Worm (Caenorhabditis elegans): ENCODE results near the gene igcm-2.
A peak's percentile ranks its signal among the peaks of the same experiment; 100 is the strongest.

igcm-2 gene

DNA sequence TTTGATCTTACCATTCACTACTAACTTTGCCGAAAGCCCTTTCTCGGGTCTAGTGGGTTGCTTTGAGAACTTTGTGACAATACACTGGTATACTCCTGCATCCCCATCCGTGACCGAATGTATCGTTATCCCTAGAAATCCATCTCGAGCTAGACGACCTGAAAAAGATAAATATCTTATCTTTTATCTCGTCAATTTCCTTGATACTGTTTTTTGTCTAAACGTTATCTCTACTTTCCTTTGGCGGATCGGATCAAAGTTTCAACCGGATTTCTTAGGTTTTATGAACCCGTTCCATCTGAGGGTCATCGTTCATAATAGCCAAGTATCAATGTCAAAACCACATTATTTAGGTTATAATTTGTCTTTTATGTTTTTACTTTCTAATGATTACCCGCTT is 6.9 kb downstream of the igcm-2 start:
- TF ChIP-seq lsy-2 (tag; optimal IDR thresholded peaks at IDR 0.05) (no peak), elt-1 (tag; optimal IDR thresholded peaks at IDR 0.05) (no peak), nhr-237 (tag; optimal IDR thresholded peaks at IDR 0.05) (no peak), snpc-4 (tag; optimal IDR thresholded peaks at IDR 0.05) (no peak), nhr-25 (tag; optimal IDR thresholded peaks at IDR 0.05) (no peak), peb-1 (tag; optimal IDR thresholded peaks at IDR 0.05) (no peak), nhr-21 (tag; optimal IDR thresholded peaks at IDR 0.05) (no peak), C34F6.9 (tag; optimal IDR thresholded peaks at IDR 0.05) (no peak), nhr-11 (tag; optimal IDR thresholded peaks at IDR 0.05) (no peak), mdl-1 (tag; optimal IDR thresholded peaks at IDR 0.05) (no peak), nhr-6 (tag; optimal IDR thresholded peaks at IDR 0.05) (no peak), nhr-77 (tag; optimal IDR thresholded peaks at IDR 0.05) (no peak), ceh-16 (tag; optimal IDR thresholded peaks at IDR 0.05) (no peak), mbf-1 (tag; optimal IDR thresholded peaks at IDR 0.05) (no peak)

DNA sequence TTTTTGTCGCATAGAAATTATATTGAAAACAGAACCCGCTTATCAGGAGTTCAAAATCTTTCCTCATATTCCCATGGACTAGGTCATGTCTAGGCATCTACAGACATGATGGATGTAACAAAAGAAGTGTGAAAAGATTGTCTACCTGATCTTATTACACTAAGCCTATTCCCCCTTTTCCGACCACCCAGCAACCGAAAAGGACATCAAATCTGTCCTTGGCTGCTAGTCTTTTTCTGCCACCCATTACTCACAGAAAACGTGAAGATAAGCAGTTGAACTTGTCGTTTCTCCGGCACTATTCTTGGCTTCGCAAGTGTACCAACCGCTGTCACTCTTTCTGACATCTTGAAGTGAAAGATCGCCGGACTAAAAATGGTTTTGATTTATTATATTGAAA is 8.5 kb downstream of the igcm-2 start:
- no peak for TF ChIP-seq snpc-4 (tag; optimal IDR thresholded peaks at IDR 0.05)
- peak; percentile 51 for TF ChIP-seq nhr-25 (tag; optimal IDR thresholded peaks at IDR 0.05)
- TF ChIP-seq mab-5 (tag; optimal IDR thresholded peaks at IDR 0.05) = no peak
- TF ChIP-seq sma-9 (GFP tag; optimal IDR thresholded peaks at IDR 0.05) = peak; percentile 25
- TF ChIP-seq sma-9 (tag; optimal IDR thresholded peaks at IDR 0.05) = no peak
- TF ChIP-seq ceh-16 (tag; optimal IDR thresholded peaks at IDR 0.05) = peak; percentile 80
- TF ChIP-seq elt-1 (tag; optimal IDR thresholded peaks at IDR 0.05) = peak; percentile 55
- TF ChIP-seq blmp-1 (tag; optimal IDR thresholded peaks at IDR 0.05; ENCODE audit: insufficient read depth) = peak; percentile 1
- TF ChIP-seq nhr-21 (tag; optimal IDR thresholded peaks at IDR 0.05) = no peak

DNA sequence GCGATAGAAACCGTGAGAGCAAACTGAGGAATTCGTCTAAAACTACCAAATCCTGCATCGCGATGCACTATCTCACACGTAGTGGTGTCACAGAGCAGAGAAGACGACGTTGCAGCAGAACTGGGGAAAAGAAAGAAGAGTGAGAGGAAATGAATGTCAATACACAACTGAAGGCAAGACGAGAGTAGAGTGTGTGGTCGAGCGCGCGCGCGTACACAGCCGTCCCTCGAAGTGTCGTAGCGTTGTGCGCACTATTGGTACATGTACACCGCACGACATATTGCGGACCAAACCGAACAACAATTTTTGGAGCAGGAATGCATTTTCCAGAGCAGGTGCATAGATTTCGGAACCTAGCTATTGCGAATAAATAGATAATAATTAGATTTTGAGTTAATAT is 13.0 kb downstream of the igcm-2 start:
- TF ChIP-seq aly-2 (tag; optimal IDR thresholded peaks at IDR 0.05) = no peak
- peak; percentile 13 for TF ChIP-seq sma-3 (GFP tag; optimal IDR thresholded peaks at IDR 0.05)
- TF ChIP-seq nhr-23 (tag; optimal IDR thresholded peaks at IDR 0.05) = no peak
- peak; percentile 36 for TF ChIP-seq nhr-21 (tag; optimal IDR thresholded peaks at IDR 0.05)
- no peak for TF ChIP-seq mdl-1 (tag; optimal IDR thresholded peaks at IDR 0.05)
- no peak for TF ChIP-seq dmd-4 (tag; optimal IDR thresholded peaks at IDR 0.05)
- no peak for TF ChIP-seq elt-3 (tag; optimal IDR thresholded peaks at IDR 0.05)
- no peak for TF ChIP-seq ZK546.5 (tag; optimal IDR thresholded peaks at IDR 0.05)
- no peak for TF ChIP-seq nhr-11 (tag; optimal IDR thresholded peaks at IDR 0.05)
- peak in 1 of 2 experiments; percentile 55 for TF ChIP-seq lsy-2 (tag; optimal IDR thresholded peaks at IDR 0.05)
- TF ChIP-seq sma-9 (GFP tag; optimal IDR thresholded peaks at IDR 0.05) = peak; percentile 54
- no peak for TF ChIP-seq sma-9 (tag; optimal IDR thresholded peaks at IDR 0.05)
- TF ChIP-seq crh-2 (tag; optimal IDR thresholded peaks at IDR 0.05) = peak; percentile 54
- TF ChIP-seq skn-1 (tag; optimal IDR thresholded peaks at IDR 0.05) = no peak
- no peak for TF ChIP-seq gmeb-1 (tag; optimal IDR thresholded peaks at IDR 0.05)
- TF ChIP-seq ceh-16 (tag; optimal IDR thresholded peaks at IDR 0.05) = peak; percentile 60
- no peak for TF ChIP-seq ztf-1 (GFP tag; conservative IDR thresholded peaks at IDR 0.05)
- TF ChIP-seq C34F6.9 (tag; optimal IDR thresholded peaks at IDR 0.05) = peak; percentile 65
- TF ChIP-seq lin-39 (tag; optimal IDR thresholded peaks at IDR 0.05) = no peak
- TF ChIP-seq blmp-1 (tag; optimal IDR thresholded peaks at IDR 0.05; ENCODE audit: insufficient read depth) = no peak
- TF ChIP-seq alr-1 (tag; optimal IDR thresholded peaks at IDR 0.05) = no peak
- peak; percentile 32 for TF ChIP-seq egl-27 (tag; optimal IDR thresholded peaks at IDR 0.05)
- no peak for TF ChIP-seq Y55F3AM.14 (GFP tag; optimal IDR thresholded peaks at IDR 0.05)
- peak; percentile 32 for TF ChIP-seq zag-1 (tag; optimal IDR thresholded peaks at IDR 0.05)
- TF ChIP-seq lin-13 (GFP tag; optimal IDR thresholded peaks at IDR 0.05) = peak; percentile 44
- TF ChIP-seq lin-11 (tag; optimal IDR thresholded peaks at IDR 0.05) = peak; percentile 78
- no peak for TF ChIP-seq ama-1 (optimal IDR thresholded peaks at IDR 0.05)
- no peak for TF ChIP-seq ztf-11 (tag; optimal IDR thresholded peaks at IDR 0.05)
- TF ChIP-seq unc-62 (GFP tag; optimal IDR thresholded peaks at IDR 0.05) = no peak
- peak; percentile 67 for TF ChIP-seq F13H6.1 (tag; optimal IDR thresholded peaks at IDR 0.05)
- TF ChIP-seq nhr-6 (tag; optimal IDR thresholded peaks at IDR 0.05) = no peak
- TF ChIP-seq snpc-4 (tag; optimal IDR thresholded peaks at IDR 0.05) = no peak
- TF ChIP-seq peb-1 (tag; optimal IDR thresholded peaks at IDR 0.05) = no peak
- no peak for TF ChIP-seq R02D3.7 (tag; optimal IDR thresholded peaks at IDR 0.05)
- TF ChIP-seq nhr-237 (tag; optimal IDR thresholded peaks at IDR 0.05) = no peak
- TF ChIP-seq fos-1 (tag; optimal IDR thresholded peaks at IDR 0.05) = peak; percentile 53
- TF ChIP-seq nhr-129 (tag; optimal IDR thresholded peaks at IDR 0.05) = peak; percentile 88
- TF ChIP-seq ztf-4 (tag; optimal IDR thresholded peaks at IDR 0.05) = no peak
- peak; percentile 64 for TF ChIP-seq unc-55 (GFP tag; optimal IDR thresholded peaks at IDR 0.05)
- no peak for TF ChIP-seq unc-39 (tag; optimal IDR thresholded peaks at IDR 0.05)
- TF ChIP-seq sem-4 (tag; optimal IDR thresholded peaks at IDR 0.05) = no peak
- TF ChIP-seq mbf-1 (tag; optimal IDR thresholded peaks at IDR 0.05) = no peak
- no peak for TF ChIP-seq nhr-25 (tag; optimal IDR thresholded peaks at IDR 0.05)
- no peak for TF ChIP-seq elt-1 (tag; optimal IDR thresholded peaks at IDR 0.05)
- TF ChIP-seq nhr-12 (tag; optimal IDR thresholded peaks at IDR 0.05) = no peak
- no peak for TF ChIP-seq nhr-10 (tag; optimal IDR thresholded peaks at IDR 0.05)
